Fruit fly (Drosophila melanogaster): ENCODE data around the gene CG14837.

Gene CG14837

DNA sequence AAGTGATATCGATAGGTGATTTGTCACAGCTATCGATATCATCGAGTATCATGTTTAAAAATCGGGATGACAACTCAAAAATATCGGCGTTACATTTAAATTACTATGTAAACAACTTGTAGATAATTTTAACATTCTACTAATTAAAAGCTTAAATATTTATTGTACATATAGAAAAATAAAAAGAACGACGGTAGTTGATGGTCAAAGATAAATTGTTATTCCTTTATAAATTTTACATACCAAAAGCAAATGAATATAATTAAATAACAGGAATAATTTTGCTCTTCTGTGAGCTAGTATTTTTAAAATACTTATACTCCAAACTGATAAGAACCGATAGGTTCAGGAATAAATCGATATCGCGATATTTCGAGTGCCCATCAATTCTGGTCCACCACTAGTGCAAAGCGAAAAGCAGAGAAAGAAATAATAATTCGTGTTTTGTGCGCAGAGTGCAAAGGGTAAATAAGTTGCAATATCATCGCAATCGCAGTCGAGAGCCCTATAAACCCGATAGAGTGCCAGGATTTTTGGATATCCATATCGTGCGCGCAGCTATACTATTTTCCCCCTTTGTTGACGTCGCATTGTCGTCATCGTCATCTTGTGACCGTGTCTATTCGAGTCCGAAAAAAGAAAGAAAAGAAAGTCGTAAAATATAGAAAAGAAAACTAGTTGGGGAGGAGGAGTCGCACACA lies 31.3 kb downstream of the CG14837 start, which contains the start of gene lqf:
Gene lqf (plus strand): TSS at position 401 of the 701 bp plus-strand sequence.
- TF ChIP-seq psq (optimal IDR thresholded peaks at IDR 0.05) (no peak), insv (optimal IDR thresholded peaks at IDR 0.05) (no peak), h (optimal IDR thresholded peaks at IDR 0.05) (no peak), Myc (optimal IDR thresholded peaks at IDR 0.05) (no peak), Sin3A (optimal IDR thresholded peaks at IDR 0.05) (no peak), ttk (optimal IDR thresholded peaks at IDR 0.05) (no peak)

DNA sequence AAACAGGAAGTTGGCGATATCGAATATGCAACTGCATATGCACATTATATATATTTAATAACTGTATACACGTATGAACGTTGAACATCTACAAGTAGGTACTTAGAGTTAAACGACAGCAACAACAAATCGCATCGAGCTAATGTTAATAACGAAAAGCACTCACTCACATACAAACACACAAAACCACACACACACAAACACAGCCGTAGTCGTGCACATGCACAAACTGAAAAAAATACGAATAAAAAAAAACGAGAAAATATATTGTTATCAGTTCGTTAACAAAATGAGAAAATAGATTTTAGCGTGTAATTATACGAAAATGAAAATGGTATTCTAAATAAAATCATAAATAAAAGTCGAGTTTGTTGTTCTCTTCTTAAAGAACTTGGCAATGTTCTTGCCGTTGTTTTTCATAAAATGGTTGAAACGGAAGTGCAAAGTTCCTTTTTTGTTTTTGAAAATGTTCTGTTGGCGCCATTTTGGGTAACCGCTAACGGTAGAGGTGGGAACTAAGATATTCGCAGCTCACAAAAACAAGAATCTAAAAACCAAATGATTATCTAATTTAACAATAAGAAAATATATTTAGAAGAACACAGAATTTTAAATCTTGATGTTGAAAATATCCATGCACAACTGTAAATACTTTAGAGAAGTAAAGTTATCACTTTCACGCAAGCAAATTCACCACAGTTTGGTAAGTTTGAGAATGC lies 32.0 kb downstream of the CG14837 start:
- TF ChIP-seq h (optimal IDR thresholded peaks at IDR 0.05) (no peak), Sin3A (optimal IDR thresholded peaks at IDR 0.05) (no peak), psq (optimal IDR thresholded peaks at IDR 0.05) (no peak), Myc (optimal IDR thresholded peaks at IDR 0.05) (no peak), ttk (optimal IDR thresholded peaks at IDR 0.05) (no peak), insv (optimal IDR thresholded peaks at IDR 0.05) (no peak)

DNA sequence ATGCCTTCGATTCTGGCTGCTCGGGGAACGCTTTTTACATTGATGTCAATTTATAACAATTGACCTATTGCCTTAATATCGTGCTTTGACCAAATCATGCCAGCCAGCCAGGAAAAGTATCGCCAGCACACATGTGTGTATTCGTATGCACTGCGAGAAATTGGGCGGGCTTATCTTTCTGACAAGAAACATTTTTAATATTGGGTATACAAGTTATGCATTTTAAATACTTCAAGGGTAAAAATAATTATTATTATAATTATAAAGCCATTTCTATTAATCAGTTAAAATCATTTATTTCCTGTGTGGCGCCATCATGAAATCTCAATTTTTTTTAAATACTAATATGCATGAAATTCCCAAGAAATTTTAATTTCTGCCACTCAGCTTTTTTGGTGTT lies 38.0 kb downstream of the CG14837 start:
- no peak for TF ChIP-seq ttk (optimal IDR thresholded peaks at IDR 0.05)
- TF ChIP-seq h (optimal IDR thresholded peaks at IDR 0.05) = no peak
- TF ChIP-seq insv (optimal IDR thresholded peaks at IDR 0.05) = no peak
- TF ChIP-seq psq (optimal IDR thresholded peaks at IDR 0.05) = no peak
- no peak for TF ChIP-seq Myc (optimal IDR thresholded peaks at IDR 0.05)
- TF ChIP-seq Sin3A (optimal IDR thresholded peaks at IDR 0.05) = no peak

dm6 chr3L:7520619-7521018 lies 39.2 kb downstream of the CG14837 start:
- TF ChIP-seq Myc (optimal IDR thresholded peaks at IDR 0.05) = no peak
- no peak for TF ChIP-seq ttk (optimal IDR thresholded peaks at IDR 0.05)
- no peak for TF ChIP-seq Sin3A (optimal IDR thresholded peaks at IDR 0.05)
- TF ChIP-seq h (optimal IDR thresholded peaks at IDR 0.05) = no peak
- TF ChIP-seq psq (optimal IDR thresholded peaks at IDR 0.05) = no peak
- no peak for TF ChIP-seq insv (optimal IDR thresholded peaks at IDR 0.05)

DNA sequence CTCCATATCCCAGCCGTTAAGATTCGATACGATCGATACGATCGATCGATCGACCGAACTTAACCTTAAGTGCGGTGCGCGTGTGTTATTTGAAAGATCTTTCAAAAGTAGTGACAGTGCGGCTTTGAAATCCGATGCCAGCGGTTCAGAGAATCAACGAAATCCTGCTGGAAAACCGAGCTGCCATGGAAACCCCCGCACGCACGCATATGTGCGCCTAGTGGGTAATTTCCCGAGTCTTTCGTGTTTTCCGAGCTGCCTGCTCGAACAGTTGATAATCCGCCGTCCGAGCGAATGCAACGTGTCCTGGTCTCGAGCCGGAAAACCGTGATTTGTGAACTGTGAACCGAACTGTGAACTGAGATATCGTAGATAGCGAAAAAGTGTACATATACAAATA lies 40.6 kb downstream of the CG14837 start:
- TF ChIP-seq Sin3A (optimal IDR thresholded peaks at IDR 0.05) (no peak), Myc (optimal IDR thresholded peaks at IDR 0.05) (no peak)

dm6 chr3L:7518351-7519102 lies 41.3 kb downstream of the CG14837 start, which contains the start of gene ltl:
ltl (plus strand) TSS chr3L:7518997.
- TF ChIP-seq ttk (optimal IDR thresholded peaks at IDR 0.05) = no peak
- no peak for TF ChIP-seq insv (optimal IDR thresholded peaks at IDR 0.05)
- no peak for TF ChIP-seq h (optimal IDR thresholded peaks at IDR 0.05)

DNA sequence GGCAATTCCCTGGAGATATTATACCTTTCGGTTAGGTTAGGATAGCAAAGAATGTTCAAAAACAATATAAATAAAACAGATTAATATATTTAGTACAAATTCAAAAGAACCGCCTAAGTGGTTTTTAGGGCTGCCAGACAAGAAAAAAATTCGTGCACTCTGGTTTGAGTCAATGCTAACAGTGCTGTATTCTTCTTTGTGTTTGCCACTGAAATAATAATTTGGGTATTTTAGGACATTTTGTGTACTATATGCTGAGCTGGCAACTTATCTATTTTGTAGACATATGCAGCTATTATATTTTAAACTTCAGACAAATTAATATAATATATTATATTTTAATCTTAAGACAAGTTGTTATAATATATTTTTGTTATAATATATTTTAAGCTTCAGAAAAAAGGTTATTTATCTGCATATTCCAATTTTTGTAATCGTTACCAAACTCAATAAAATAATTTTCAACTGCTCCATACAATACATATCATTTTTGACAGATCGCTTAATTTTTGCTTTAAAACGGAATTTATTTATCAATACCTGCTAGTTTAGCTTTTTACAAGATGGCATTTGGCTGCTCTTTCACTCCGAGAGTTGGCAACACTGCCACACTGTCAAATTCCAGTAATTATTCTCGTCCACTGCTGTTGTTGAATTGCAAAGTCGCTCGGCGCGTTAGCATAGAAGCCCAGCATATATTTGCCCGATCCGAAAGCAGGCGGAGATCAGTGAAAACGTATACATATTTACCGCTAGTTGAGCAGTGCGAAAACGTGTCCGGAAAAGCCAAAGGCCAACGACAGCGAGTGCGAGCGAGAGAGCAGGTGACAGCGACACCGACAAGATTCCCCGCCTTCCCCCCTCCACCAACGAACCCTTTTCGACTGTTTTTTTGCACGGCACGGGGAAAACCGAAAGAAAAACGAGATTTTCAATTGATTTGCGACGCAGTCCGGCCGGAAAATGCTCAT lies 49.1 kb downstream of the CG14837 start, which contains the start of gene CG7546:
Gene CG7546 (plus strand): TSS at position 573 of the 971 bp plus-strand sequence.
- TF ChIP-seq ttk (optimal IDR thresholded peaks at IDR 0.05) (no peak), Myc (optimal IDR thresholded peaks at IDR 0.05) (no peak), Sin3A (optimal IDR thresholded peaks at IDR 0.05) (no peak), insv (optimal IDR thresholded peaks at IDR 0.05) (no peak), h (optimal IDR thresholded peaks at IDR 0.05) (no peak), psq (optimal IDR thresholded peaks at IDR 0.05) (no peak)

DNA sequence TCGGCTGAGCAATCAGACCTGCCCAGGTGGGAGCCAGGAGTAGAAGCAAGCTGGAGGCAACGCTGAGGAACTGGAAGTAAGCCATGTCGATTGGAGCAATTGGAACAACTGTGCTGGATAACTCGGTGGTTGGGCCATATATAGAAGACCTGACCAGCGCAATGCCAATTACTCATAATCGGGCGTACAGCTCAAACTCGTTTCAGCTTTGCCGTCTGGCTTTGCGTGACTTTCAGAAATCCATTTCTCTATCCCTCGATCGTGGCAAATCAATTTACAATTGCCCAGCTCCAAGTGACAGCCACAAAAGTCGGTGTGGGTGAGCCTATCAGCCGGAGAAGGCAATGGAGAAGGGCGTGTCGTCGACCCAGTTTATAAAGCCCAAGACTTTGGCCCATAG lies 53.7 kb downstream of the CG14837 start, which contains the start of gene CG7548:
Gene CG7548 (minus strand): TSS at position 101 of the 400 bp plus-strand sequence.
- TF ChIP-seq insv (optimal IDR thresholded peaks at IDR 0.05) (no peak), Sin3A (optimal IDR thresholded peaks at IDR 0.05) (no peak), h (optimal IDR thresholded peaks at IDR 0.05) (no peak), psq (optimal IDR thresholded peaks at IDR 0.05) (no peak), ttk (optimal IDR thresholded peaks at IDR 0.05) (no peak), Myc (optimal IDR thresholded peaks at IDR 0.05) (no peak)
